Worm (Caenorhabditis elegans) whole organism, L3 larva: ENCODE results near the gene mrps-16.
A peak's percentile ranks its signal among the peaks of the same experiment; 100 is the strongest.

ENCODE experiments used
- R02D3.7 ChIP-seq: fragments of 150-350 bp; optimal IDR thresholded peaks from 2 replicates; lab custom pipeline; 2014; ENCODE audit warnings: missing biosample characterization, missing genetic modification characterization
- ZK546.5 ChIP-seq: sonication (generic microtip); optimal IDR thresholded peaks from 2 replicates; lab custom pipeline; 2017; ENCODE audit warnings: missing biosample characterization, missing genetic modification characterization
- ceh-16 ChIP-seq: sonication (generic microtip); optimal IDR thresholded peaks from 2 replicates; lab custom pipeline; 2017; ENCODE audit warnings: missing biosample characterization, missing genetic modification characterization
- ceh-82 ChIP-seq: fragments of 150-350 bp; optimal IDR thresholded peaks from 2 replicates; lab custom pipeline; 2014; ENCODE audit warnings: missing biosample characterization, missing genetic modification characterization
- ceh-9 ChIP-seq: sonication (generic microtip); optimal IDR thresholded peaks from 2 replicates; lab custom pipeline; 2018; ENCODE audit warnings: missing biosample characterization, missing genetic modification characterization
- daf-12 ChIP-seq: fragments of 150-350 bp; optimal IDR thresholded peaks from 2 replicates; lab custom pipeline; 2014; ENCODE audit warnings: missing biosample characterization, missing genetic modification reagents, missing genetic modification characterization
- egl-27 ChIP-seq: sonication (generic microtip); optimal IDR thresholded peaks from 4 replicates; lab custom pipeline; 2017; ENCODE audit warnings: missing biosample characterization, missing genetic modification reagents, missing genetic modification characterization
- elt-1 ChIP-seq: fragments of 150-350 bp; optimal IDR thresholded peaks from 2 replicates; lab custom pipeline; 2014; ENCODE audit warnings: missing biosample characterization, missing genetic modification characterization
- elt-2 ChIP-seq: sonication (generic microtip); optimal IDR thresholded peaks from 2 replicates; lab custom pipeline; 2016; ENCODE audit warnings: missing genetic modification reagents, mild to moderate bottlenecking, missing genetic modification characterization, missing compliant biosample characterization
- elt-3 ChIP-seq, 3 experiments: fragments of 150-350 bp in 1 of 3; sonication (generic microtip) in 2 of 3; optimal IDR thresholded peaks; 2 replicates in 2 of 3; 4 replicates in 1 of 3; lab custom pipeline; 2014 to 2017; ENCODE audit warnings: missing biosample characterization in 3 of 3, missing genetic modification characterization in 3 of 3
- fkh-10 ChIP-seq: sonication (generic microtip); optimal IDR thresholded peaks from 2 replicates; lab custom pipeline; 2017; ENCODE audit warnings: missing biosample characterization, missing genetic modification reagents, missing genetic modification characterization
- fkh-2 ChIP-seq: fragments of 150-350 bp; optimal IDR thresholded peaks from 2 replicates; lab custom pipeline; 2014; ENCODE audit warnings: missing biosample characterization, missing genetic modification reagents, missing genetic modification characterization
- hmg-11 ChIP-seq: sonication (generic microtip); optimal IDR thresholded peaks from 2 replicates; lab custom pipeline; 2016; ENCODE audit warnings: missing genetic modification characterization, missing compliant biosample characterization
- jun-1 ChIP-seq: fragments of 150-350 bp; optimal IDR thresholded peaks from 2 replicates; lab custom pipeline; 2014; ENCODE audit warnings: missing biosample characterization, missing genetic modification reagents, missing genetic modification characterization
- lin-15B ChIP-seq: fragments of 150-350 bp; optimal IDR thresholded peaks from 2 replicates; lab custom pipeline; 2014; ENCODE audit warnings: missing biosample characterization, missing genetic modification characterization
- lin-39 ChIP-seq: fragments of 150-350 bp; optimal IDR thresholded peaks from 2 replicates; lab custom pipeline; 2018; ENCODE audit warnings: missing biosample characterization, missing genetic modification reagents, missing genetic modification characterization
- mdl-1 ChIP-seq: fragments of 150-350 bp; optimal IDR thresholded peaks from 2 replicates; lab custom pipeline; 2014; ENCODE audit warnings: missing biosample characterization, missing genetic modification characterization
- mml-1 ChIP-seq: fragments of 150-350 bp; sonication (generic microtip); optimal IDR thresholded peaks from 3 replicates; lab custom pipeline; 2014; ENCODE audit warnings: missing biosample characterization, missing genetic modification characterization
- nfya-1 ChIP-seq: sonication (generic microtip); optimal IDR thresholded peaks from 2 replicates; lab custom pipeline; 2017; ENCODE audit warnings: missing genetic modification characterization, mild to moderate bottlenecking, missing compliant biosample characterization, antibody characterized with exemption, moderate library complexity; ENCODE audit not compliant: insufficient read depth
- nhr-11 ChIP-seq: fragments of 150-350 bp; optimal IDR thresholded peaks from 2 replicates; lab custom pipeline; 2014; ENCODE audit warnings: missing biosample characterization, missing genetic modification characterization
- nhr-12 ChIP-seq: fragments of 150-350 bp; optimal IDR thresholded peaks from 2 replicates; lab custom pipeline; 2014; ENCODE audit warnings: missing biosample characterization, missing genetic modification characterization
- nhr-25 ChIP-seq: sonication (generic microtip); optimal IDR thresholded peaks from 2 replicates; lab custom pipeline; 2017; ENCODE audit warnings: missing biosample characterization, missing genetic modification characterization
- nhr-28 ChIP-seq: fragments of 150-350 bp; optimal IDR thresholded peaks from 2 replicates; lab custom pipeline; 2014; ENCODE audit warnings: missing biosample characterization, missing genetic modification characterization
- nhr-43 ChIP-seq: sonication (generic microtip); optimal IDR thresholded peaks from 2 replicates; lab custom pipeline; 2016; ENCODE audit warnings: mild to moderate bottlenecking, missing genetic modification characterization, missing compliant biosample characterization; ENCODE audit not compliant: poor library complexity, severe bottlenecking
- nhr-67 ChIP-seq: fragments of 150-350 bp; optimal IDR thresholded peaks from 2 replicates; lab custom pipeline; 2014; ENCODE audit warnings: missing biosample characterization, missing genetic modification characterization
- pqm-1 ChIP-seq: fragments of 150-350 bp; optimal IDR thresholded peaks from 2 replicates; lab custom pipeline; 2017; ENCODE audit warnings: missing biosample characterization, missing genetic modification characterization, inconsistent platforms
- sea-2 ChIP-seq: fragments of 150-350 bp; sonication (generic microtip); optimal IDR thresholded peaks from 4 replicates; lab custom pipeline; 2014; ENCODE audit warnings: missing biosample characterization, missing genetic modification reagents, missing genetic modification characterization
- tbx-2 ChIP-seq: sonication (generic microtip); optimal IDR thresholded peaks from 2 replicates; lab custom pipeline; 2016; ENCODE audit warnings: mild to moderate bottlenecking, missing genetic modification characterization, missing compliant biosample characterization
- ztf-4 ChIP-seq: fragments of 150-350 bp; optimal IDR thresholded peaks from 2 replicates; lab custom pipeline; 2014; ENCODE audit warnings: missing biosample characterization, missing genetic modification characterization

mrps-16 gene

DNA sequence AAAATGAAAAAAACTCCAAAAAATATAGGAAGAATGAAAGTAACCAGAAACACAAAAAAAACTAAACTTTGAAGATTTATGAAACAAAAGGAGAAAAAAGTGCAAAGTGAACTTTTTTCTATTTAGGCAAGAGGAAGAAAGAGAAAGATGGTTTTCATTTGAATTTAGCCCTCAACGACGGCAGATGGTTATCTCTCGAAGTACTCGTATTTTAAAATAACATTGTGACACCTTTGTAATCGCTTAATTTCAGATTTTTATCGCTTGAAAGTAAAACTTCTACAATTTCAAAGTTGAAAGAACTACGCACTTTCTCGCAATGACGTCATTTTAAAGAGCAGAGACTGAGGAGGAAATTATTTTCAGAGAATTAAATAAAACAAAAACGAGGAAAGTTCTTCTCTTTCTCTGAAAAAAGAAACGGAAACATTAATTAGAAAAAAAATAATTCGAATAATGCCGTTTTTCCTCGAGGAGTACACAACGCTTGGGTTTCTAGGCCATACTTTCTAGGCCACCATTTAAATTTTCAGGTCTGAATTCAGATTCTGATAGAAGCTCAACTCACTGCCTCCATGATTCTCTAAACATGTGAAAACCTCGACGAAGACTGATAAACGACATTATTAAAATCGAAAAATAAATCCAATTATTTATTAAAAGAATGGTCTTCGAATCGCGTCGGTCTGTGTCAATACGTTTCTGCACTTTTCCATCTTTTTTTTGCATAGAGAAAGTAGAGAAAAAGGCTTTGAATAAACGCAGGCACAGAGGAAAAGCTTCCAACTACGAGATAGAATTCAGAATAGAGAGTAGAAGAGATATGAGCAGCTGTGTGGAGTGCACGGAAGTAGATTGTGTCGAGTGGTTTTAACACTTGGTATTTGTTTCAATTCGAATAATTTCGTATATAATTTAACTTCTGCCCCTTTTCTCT is 37.5 kb downstream of the mrps-16 start (continued):
- TF ChIP-seq fkh-2 (tag; lab: Kevin White, UChicago) (no peak), ceh-9 (tag; lab: Kevin White, UChicago) (no peak), nhr-43 (tag; lab: Kevin White, UChicago) (no peak), elt-3 (tag; optimal IDR thresholded peaks at IDR 0.05; lab: Kevin White, UChicago) (no peak), nhr-67 (tag; lab: Kevin White, UChicago) (no peak), elt-1 (tag; lab: Kevin White, UChicago) (peak; percentile 63), ZK546.5 (tag; lab: Kevin White, UChicago) (no peak), nhr-25 (tag; lab: Kevin White, UChicago) (peak; percentile 39), ceh-16 (tag; lab: Kevin White, UChicago) (no peak), mdl-1 (no peak), lin-39 (tag; lab: Kevin White, UChicago) (no peak), ztf-4 (tag; lab: Kevin White, UChicago) (no peak), lin-15B (tag; lab: Kevin White, UChicago) (peak; percentile 2), ceh-82 (no peak), jun-1 (tag; lab: Kevin White, UChicago) (no peak), daf-12 (tag; lab: Kevin White, UChicago) (no peak), nhr-11 (tag; lab: Kevin White, UChicago) (no peak), mml-1 (tag; lab: Kevin White, UChicago) (no peak), egl-27 (no peak), nfya-1 (tag; lab: Kevin White, UChicago) (peak; percentile 64), fkh-10 (GFP tag; lab: Kevin White, UChicago) (no peak), R02D3.7 (tag; lab: Kevin White, UChicago) (no peak)

DNA sequence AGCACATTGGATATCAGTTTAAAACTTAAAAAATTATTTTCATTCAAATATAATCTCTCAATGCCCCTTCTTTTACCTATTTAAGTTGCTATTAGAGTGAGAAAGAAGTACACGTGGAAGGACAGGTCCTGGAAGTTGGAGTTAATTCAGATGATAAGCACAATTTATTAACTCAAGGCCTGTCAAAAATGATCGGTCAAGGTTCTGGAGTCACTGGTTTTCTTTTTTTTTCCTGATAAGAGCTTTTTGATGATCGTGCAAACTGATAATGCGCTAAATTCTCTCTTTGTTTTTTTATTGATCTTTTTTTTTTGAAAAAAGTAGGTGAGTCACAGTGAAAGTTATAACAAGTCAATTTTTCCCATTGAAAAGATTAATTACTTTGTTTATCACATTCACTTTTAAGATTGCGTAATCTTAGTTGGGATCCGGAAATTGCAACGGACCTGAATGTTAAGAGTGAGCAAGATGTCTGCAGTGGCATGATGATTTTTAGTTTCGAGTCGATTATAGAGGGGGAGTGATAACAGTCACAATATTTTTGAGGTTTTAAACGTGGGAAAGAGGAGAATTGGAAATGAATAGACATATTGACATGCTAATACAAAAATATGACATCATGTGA is 38.4 kb downstream of the mrps-16 start:
- TF ChIP-seq lin-15B (tag; lab: Kevin White, UChicago), result no peak
- peak; percentile 68 for TF ChIP-seq pqm-1 (tag; lab: Kevin White, UChicago)
- no peak for TF ChIP-seq mdl-1
- no peak for TF ChIP-seq fkh-10 (GFP tag; lab: Kevin White, UChicago)
- TF ChIP-seq ceh-16 (tag; lab: Kevin White, UChicago), result no peak
- TF ChIP-seq sea-2 (GFP tag; lab: Kevin White, UChicago), result no peak
- TF ChIP-seq elt-2 (tag; lab: Kevin White, UChicago), result peak; percentile 100
- TF ChIP-seq nfya-1 (tag; lab: Kevin White, UChicago), result no peak
- TF ChIP-seq lin-39 (tag; lab: Kevin White, UChicago), result no peak
- no peak for TF ChIP-seq nhr-28 (tag; lab: Kevin White, UChicago)
- no peak for TF ChIP-seq nhr-25 (tag; lab: Kevin White, UChicago)

DNA sequence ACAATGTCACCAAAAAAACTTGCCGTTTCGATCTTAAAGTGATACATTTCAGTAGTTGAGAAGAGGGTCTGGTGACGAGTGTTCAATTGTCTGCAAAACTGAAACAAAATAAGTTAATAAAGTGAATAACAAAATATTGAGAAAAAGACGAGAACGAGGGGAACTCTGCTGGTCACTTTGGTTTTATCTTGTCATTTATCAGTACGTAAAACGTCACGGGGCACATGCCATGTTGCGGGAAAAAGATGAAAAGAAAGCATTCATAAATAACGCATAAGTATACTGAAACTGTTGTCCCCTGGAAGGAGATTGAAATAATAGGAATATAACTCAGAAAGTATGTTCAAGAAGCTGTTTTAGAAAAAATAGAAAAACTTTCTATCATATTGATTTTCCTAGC is 40.7 kb downstream of the mrps-16 start, which contains the start of gene sahd-1:
sahd-1 (minus strand) TSS at position 100 of the 400 bp plus-strand sequence.
- TF ChIP-seq tbx-2 (tag; lab: Kevin White, UChicago), result no peak
- peak; percentile 64 for TF ChIP-seq elt-2 (tag; lab: Kevin White, UChicago)
- no peak for TF ChIP-seq ceh-82
- peak; percentile 38 for TF ChIP-seq pqm-1 (tag; lab: Kevin White, UChicago)
- no peak for TF ChIP-seq nhr-43 (tag; lab: Kevin White, UChicago)
- TF ChIP-seq jun-1 (tag; lab: Kevin White, UChicago), result no peak

DNA sequence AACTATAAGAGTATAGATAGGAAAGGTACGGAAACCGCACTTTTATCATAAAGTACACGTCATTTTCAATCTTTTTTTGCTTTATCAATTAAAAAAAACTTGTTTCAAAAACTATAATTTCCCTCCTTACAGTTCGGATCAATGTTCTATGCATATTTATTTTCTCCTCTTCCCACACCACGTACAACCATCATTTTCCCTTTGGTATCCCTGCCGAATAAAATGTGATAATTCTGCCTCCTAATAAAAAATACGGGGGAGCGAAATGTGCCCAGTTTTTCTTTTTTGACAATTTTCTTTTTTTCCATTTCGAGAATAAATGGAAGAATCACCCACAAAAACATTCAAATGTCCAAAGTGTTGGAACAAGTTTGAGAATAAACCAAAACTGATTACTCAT is 41.4 kb downstream of the mrps-16 start, which contains the start of gene ZK177.3:
ZK177.3 (plus strand) TSS at position 301 of the 400 bp plus-strand sequence.
- TF ChIP-seq elt-2 (tag; lab: Kevin White, UChicago) (peak; percentile 65), hmg-11 (tag; lab: Kevin White, UChicago) (no peak), egl-27 (no peak), nhr-12 (tag; lab: Kevin White, UChicago) (no peak), nhr-43 (tag; lab: Kevin White, UChicago) (no peak)
- TF ChIP-seq, all 47 proteins: peak for 1
